Fruit fly (Drosophila melanogaster): Measurements from ENCODE around the gene CG14200.
A peak's percentile ranks its signal among the peaks of the same experiment; 100 is the strongest.

The CG14200 gene

DNA sequence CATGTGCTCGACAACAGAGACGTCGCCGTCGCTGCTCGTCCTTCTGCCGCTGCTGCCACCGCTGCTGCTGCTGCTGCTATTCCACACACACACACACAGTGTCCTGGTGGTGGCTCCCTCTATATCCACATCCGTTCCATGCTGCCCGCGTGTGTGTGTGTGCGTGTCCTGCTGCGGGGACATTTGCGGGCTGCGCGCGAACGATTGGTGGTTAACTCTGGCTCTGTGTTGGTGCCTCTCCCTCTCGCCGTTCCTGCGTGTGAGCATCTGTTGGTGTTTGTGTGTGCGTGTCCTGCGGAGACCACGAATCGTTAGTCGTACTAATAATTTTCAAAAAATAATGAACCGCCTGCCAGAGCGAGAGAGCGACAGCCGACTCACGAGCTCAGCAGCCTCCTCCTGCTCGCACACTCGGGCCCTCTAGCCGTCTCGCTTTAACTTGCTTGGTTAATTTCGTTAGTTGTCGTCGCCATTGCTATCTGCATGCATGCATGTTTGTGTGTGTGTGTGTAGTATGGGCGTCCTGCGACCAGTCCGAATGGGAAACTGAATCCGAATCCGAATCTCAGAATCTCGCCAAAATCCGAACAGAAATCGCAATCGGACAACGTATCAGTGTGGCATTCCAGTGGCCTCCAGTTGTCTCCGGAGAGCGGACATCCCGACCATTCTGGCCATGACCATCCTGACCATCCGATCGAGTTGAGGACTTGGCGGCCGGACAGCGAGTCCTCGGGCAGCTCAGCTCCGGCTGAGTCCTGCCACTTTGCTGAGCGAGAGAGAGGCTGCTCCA is 50.8 kb downstream of the CG14200 start (continued):
- TF ChIP-seq Trl (optimal IDR thresholded peaks at IDR 0.05) = no peak
- TF ChIP-seq Trl (GFP tag; optimal IDR thresholded peaks at IDR 0.05) = no peak
- TF ChIP-seq dmrt11E (tag; optimal IDR thresholded peaks at IDR 0.05) = no peak
- TF ChIP-seq CG12219 (GFP tag; optimal IDR thresholded peaks at IDR 0.05) = no peak
- TF ChIP-seq Nf-YA (GFP tag; IDR thresholded peaks at IDR 0.05) = peak; percentile 34
- TF ChIP-seq Usf (GFP tag; optimal IDR thresholded peaks at IDR 0.05) = no peak
- TF ChIP-seq CG14014 (GFP tag; IDR thresholded peaks at IDR 0.05) = no peak
- no peak for TF ChIP-seq Neu2 (GFP tag; optimal IDR thresholded peaks at IDR 0.05; ENCODE audit: borderline replicate concordance)
- TF ChIP-seq crol (GFP tag; IDR thresholded peaks at IDR 0.05) = peak; percentile 15; the same call in 1 of the 2 replicates
- no peak for TF ChIP-seq Hand (GFP tag; optimal IDR thresholded peaks at IDR 0.05)
- TF ChIP-seq Dek (tag; optimal IDR thresholded peaks at IDR 0.05) = no peak
- TF ChIP-seq Ets97D (GFP tag; optimal IDR thresholded peaks at IDR 0.05) = peak; percentile 35
- no peak for TF ChIP-seq PHDP (tag; optimal IDR thresholded peaks at IDR 0.05)
- TF ChIP-seq pfk (GFP tag; optimal IDR thresholded peaks at IDR 0.05) = peak; percentile 85
- peak; percentile 92 for TF ChIP-seq CG10321 (GFP tag; IDR thresholded peaks at IDR 0.05)
- no peak for TF ChIP-seq Fer2 (tag; optimal IDR thresholded peaks at IDR 0.05)
- no peak for TF ChIP-seq dati (GFP tag; IDR thresholded peaks at IDR 0.05)
- TF ChIP-seq CG3726 (GFP tag; IDR thresholded peaks at IDR 0.05) = no peak
- no peak for TF ChIP-seq slbo (GFP tag; IDR thresholded peaks at IDR 0.05)
- no peak for TF ChIP-seq Oli (tag; optimal IDR thresholded peaks at IDR 0.05)
- TF ChIP-seq Lhr (GFP tag; optimal IDR thresholded peaks at IDR 0.05) = no peak
- TF ChIP-seq Aef1 (GFP tag; IDR thresholded peaks at IDR 0.05) = no peak
- no peak for TF ChIP-seq Blimp-1 (GFP tag; optimal IDR thresholded peaks at IDR 0.05)
- TF ChIP-seq disco-r (GFP tag; optimal IDR thresholded peaks at IDR 0.05) = no peak
- peak; percentile 31 for TF ChIP-seq Med (GFP tag)
- TF ChIP-seq CG34376 (GFP tag; optimal IDR thresholded peaks at IDR 0.05) = no peak
- no peak for TF ChIP-seq stwl (tag; optimal IDR thresholded peaks at IDR 0.05)
- TF ChIP-seq Kr (GFP tag; optimal IDR thresholded peaks at IDR 0.05) = no peak
- TF ChIP-seq ham (GFP tag; IDR thresholded peaks at IDR 0.05) = no peak
- no peak for TF ChIP-seq CG16815 (GFP tag; optimal IDR thresholded peaks at IDR 0.05)
- TF ChIP-seq ATbp (GFP tag; optimal IDR thresholded peaks at IDR 0.05) = no peak
- TF ChIP-seq Nf-YB (GFP tag; optimal IDR thresholded peaks at IDR 0.05) = peak; percentile 95
- TF ChIP-seq CG1832 (GFP tag; optimal IDR thresholded peaks at IDR 0.05) = peak; percentile 88
- TF ChIP-seq phol (tag; optimal IDR thresholded peaks at IDR 0.05) = peak; percentile 43
- no peak for TF ChIP-seq zfh2 (GFP tag; optimal IDR thresholded peaks at IDR 0.05)
- TF ChIP-seq Adf1 (GFP tag; IDR thresholded peaks at IDR 0.05) = peak; percentile 81
- no peak for TF ChIP-seq Sry-δ (GFP tag; optimal IDR thresholded peaks at IDR 0.05)
- peak; percentile 3 for TF ChIP-seq twi (tag; optimal IDR thresholded peaks at IDR 0.05)
- TF ChIP-seq BtbVII (GFP tag; optimal IDR thresholded peaks at IDR 0.05) = no peak
- TF ChIP-seq CG31224 (GFP tag; IDR thresholded peaks at IDR 0.05) = no peak
- no peak for TF ChIP-seq Atf6 (GFP tag; IDR thresholded peaks at IDR 0.05)
- TF ChIP-seq cg (GFP tag; optimal IDR thresholded peaks at IDR 0.05) = peak; percentile 78
- no peak for TF ChIP-seq CG17802 (tag; optimal IDR thresholded peaks at IDR 0.05)
- TF ChIP-seq CHES-1-like (GFP tag; optimal IDR thresholded peaks at IDR 0.05) = no peak
- peak; percentile 96 for TF ChIP-seq Nf-YC (tag; optimal IDR thresholded peaks at IDR 0.05)
